Fruit fly (Drosophila melanogaster) whole organism, prepupa: Measurements from ENCODE around the gene CG34043.
A peak's percentile ranks its signal among the peaks of the same experiment; 100 is the strongest.

Source experiments
- CG11902 ChIP-seq: fragments of 200-800 bp; sonication (Bioruptor generic); optimal IDR thresholded peaks from 3 replicates; lab custom pipeline; 2016; ENCODE audit warnings: missing biosample characterization, missing genetic modification characterization
- CG6808 ChIP-seq: fragments of 200-800 bp; sonication (Bioruptor generic); optimal IDR thresholded peaks from 3 replicates; lab custom pipeline; 2017; ENCODE audit warnings: missing biosample characterization, missing genetic modification characterization, mild to moderate bottlenecking, moderate library complexity, missing genetic modification reagents
- CG6854 ChIP-seq: fragments of 200-800 bp; sonication (Bioruptor generic); optimal IDR thresholded peaks from 2 replicates; lab custom pipeline; 2017; ENCODE audit warnings: missing biosample characterization, mild to moderate bottlenecking, missing genetic modification characterization
- fkh ChIP-seq: fragments of 200-800 bp; sonication (Bioruptor generic); optimal IDR thresholded peaks from 3 replicates; lab custom pipeline; 2017; ENCODE audit warnings: missing biosample characterization, mild to moderate bottlenecking, missing genetic modification characterization, moderate library complexity

dm6 chr2L:10314327-10315210 lies 33.9 kb upstream of the CG34043 start, which contains the start of the genes Usp14 and CG4972:
- TF ChIP-seq CG6808 (GFP tag; lab: Kevin White, UChicago) (no peak), CG11902 (GFP tag; lab: Kevin White, UChicago) (no peak), CG6854 (GFP tag; lab: Kevin White, UChicago) (no peak), fkh (GFP tag; lab: Kevin White, UChicago) (peak; percentile 25)
